Worm (Caenorhabditis elegans) whole organism, midembryonic: ENCODE measurements around the gene Y66A7A.9.

Source experiments
- T22C8.4 ChIP-seq: fragments of 200-800 bp; sonication (Bioruptor generic); IDR thresholded peaks from 2 replicates; pipeline ENCODE4 v1.3.6; 2022; ENCODE audit warnings: missing genetic modification characterization, missing compliant biosample characterization
- cog-1 ChIP-seq: sonication (generic microtip); optimal IDR thresholded peaks from 2 replicates; lab custom pipeline; 2016; ENCODE audit warnings: missing genetic modification characterization, missing compliant biosample characterization
- flt-1 ChIP-seq: fragments of 200-800 bp; sonication (Bioruptor generic); IDR thresholded peaks from 2 replicates; pipeline ENCODE4 v1.3.6; 2022; ENCODE audit warnings: missing genetic modification characterization, missing compliant biosample characterization
- klf-2 ChIP-seq: fragments of 200-800 bp; sonication (Bioruptor generic); conservative IDR thresholded peaks from 2 replicates; pipeline ENCODE4 v1.3.6; 2022; ENCODE audit warnings: missing genetic modification reagents, missing genetic modification characterization, missing compliant biosample characterization
- med-1 ChIP-seq: sonication (generic microtip); optimal IDR thresholded peaks from 2 replicates; lab custom pipeline; 2017; ENCODE audit warnings: missing genetic modification characterization, mild to moderate bottlenecking, missing compliant biosample characterization, antibody characterized with exemption, missing genetic modification reagents; ENCODE audit not compliant: insufficient read depth
- ref-1 ChIP-seq: fragments of 200-800 bp; sonication (Bioruptor generic); conservative IDR thresholded peaks from 2 replicates; pipeline ENCODE4 v1.3.6; 2022; ENCODE audit warnings: missing genetic modification reagents, missing genetic modification characterization, missing compliant biosample characterization
- tab-1 ChIP-seq: fragments of 200-800 bp; sonication (Bioruptor generic); IDR thresholded peaks from 2 replicates; pipeline ENCODE4 v1.3.6; 2022; ENCODE audit warnings: missing genetic modification characterization, missing compliant biosample characterization
- ztf-23 ChIP-seq: fragments of 200-800 bp; sonication (Bioruptor generic); IDR thresholded peaks from 2 replicates; pipeline ENCODE4 v1.3.6; 2022; ENCODE audit warnings: missing genetic modification reagents, missing genetic modification characterization, missing compliant biosample characterization
- ztf-29 ChIP-seq: fragments of 200-800 bp; sonication (Bioruptor generic); IDR thresholded peaks from 2 replicates; pipeline ENCODE4 v1.3.6; 2022; ENCODE audit warnings: missing genetic modification reagents, missing genetic modification characterization, missing compliant biosample characterization

The Y66A7A.9 gene

DNA sequence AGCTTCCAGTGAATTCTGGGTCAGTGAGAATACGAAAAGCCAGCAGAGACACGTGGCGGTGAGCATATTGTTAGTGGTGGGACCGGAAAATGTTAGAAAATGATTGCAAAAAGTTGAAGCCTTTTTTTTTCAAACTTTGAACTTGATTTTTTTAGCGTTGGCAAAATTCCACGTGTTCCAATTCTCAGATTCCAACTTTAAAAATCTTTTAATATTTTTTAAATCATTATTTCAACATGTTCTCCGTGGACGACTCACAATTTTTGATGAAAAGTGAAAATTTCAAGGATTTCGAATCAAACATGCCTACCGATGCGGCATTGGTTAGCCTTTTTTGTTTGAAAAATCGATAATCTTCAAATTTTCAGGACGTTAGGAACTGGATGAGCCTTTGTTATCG lies at the start of gene Y66A7A.9, which contains the start of gene Y66A7A.4:
Gene Y66A7A.9, minus strand, starts transcription at position 101 of the 400 bp plus-strand sequence.
Gene Y66A7A.4, plus strand, starts transcription at position 237 of the 400 bp plus-strand sequence.
- TF ChIP-seq flt-1 (GFP tag; lab: Robert Waterston, UW) (no peak), klf-2 (GFP tag; lab: Robert Waterston, UW) (no peak), tab-1 (no peak), med-1 (GFP tag; lab: Kevin White, UChicago) (no peak), cog-1 (tag; lab: Kevin White, UChicago) (no peak), T22C8.4 (no peak), ztf-29 (GFP tag; lab: Robert Waterston, UW) (no peak), ztf-23 (GFP tag; lab: Robert Waterston, UW) (no peak), ref-1 (GFP tag; lab: Robert Waterston, UW) (no peak)

DNA sequence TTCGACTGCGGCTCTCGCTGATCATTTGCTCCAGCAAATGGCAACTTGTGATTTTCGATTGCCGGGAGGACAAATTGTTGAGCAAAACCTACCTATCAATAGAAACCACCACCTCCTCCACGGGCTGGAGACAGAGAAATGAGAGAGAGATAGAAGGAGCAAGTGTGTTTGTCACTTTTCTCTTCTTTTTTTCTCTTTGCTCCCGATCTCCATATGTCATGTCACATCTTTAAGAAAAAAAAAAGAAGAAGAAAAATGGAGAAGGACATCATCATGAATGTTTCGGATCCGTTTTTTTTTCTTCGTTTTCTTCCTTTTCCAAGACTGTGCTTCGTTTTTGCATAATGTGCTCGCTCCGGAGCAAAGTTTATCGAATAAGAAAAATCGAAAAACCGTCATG lies 48.5 kb upstream of the Y66A7A.9 start:
- no peak for TF ChIP-seq klf-2 (GFP tag; lab: Robert Waterston, UW)
- TF ChIP-seq ztf-29 (GFP tag; lab: Robert Waterston, UW): no peak
- no peak for TF ChIP-seq med-1 (GFP tag; lab: Kevin White, UChicago)
- TF ChIP-seq flt-1 (GFP tag; lab: Robert Waterston, UW): no peak
- no peak for TF ChIP-seq tab-1

DNA sequence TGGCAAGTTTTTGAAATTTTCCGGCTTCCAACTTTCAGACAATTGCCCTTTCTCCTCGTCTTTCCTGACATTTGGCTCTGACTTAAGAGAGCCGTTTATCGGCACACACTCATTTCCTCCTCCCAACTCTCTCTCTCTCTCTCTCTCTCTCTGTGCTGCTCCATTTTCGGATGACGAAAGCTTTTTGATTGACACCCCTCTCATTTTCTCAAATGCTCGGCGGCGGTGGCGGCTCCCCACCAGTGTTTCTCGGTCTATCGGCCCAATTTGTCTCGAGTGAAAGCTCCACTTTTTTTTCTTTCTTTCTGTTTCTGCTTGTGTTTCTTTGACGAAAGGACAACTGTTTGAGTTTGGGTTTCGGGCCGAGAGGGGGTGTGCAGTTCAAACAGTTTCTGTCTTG lies 47.5 kb upstream of the Y66A7A.9 start:
- TF ChIP-seq med-1 (GFP tag; lab: Kevin White, UChicago) (no peak), ztf-23 (GFP tag; lab: Robert Waterston, UW) (no peak), ztf-29 (GFP tag; lab: Robert Waterston, UW) (no peak), flt-1 (GFP tag; lab: Robert Waterston, UW) (no peak), klf-2 (GFP tag; lab: Robert Waterston, UW) (no peak), cog-1 (tag; lab: Kevin White, UChicago) (no peak), T22C8.4 (no peak), ref-1 (GFP tag; lab: Robert Waterston, UW) (no peak)

DNA sequence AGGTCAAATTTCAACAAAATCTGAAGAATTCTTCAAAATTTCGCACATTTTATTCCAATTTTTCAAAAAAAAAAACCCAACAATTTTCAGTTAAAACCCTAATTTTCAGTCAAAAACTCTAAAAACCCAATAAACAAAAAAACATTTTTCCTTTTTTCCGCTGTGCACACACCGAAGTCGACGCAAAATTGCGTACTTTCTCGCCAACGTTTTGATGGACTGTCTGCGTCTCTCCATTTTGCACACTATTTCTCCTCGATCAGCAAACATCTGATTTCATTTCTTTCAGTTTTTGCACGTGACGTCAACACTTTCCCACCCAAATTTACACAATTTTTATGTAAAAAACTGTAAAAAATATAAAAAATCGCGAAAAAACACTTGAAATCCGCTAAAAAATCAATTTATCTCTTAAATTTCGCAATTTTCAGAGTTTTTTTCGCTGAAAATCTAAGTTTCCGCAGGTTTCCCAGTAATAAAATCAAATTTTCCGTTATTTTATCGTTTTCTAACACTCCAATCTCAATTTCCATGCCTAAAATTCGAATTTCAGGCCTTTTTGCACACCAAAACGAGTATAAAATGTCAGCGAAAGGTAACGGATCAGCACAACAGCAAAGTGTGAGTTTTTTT lies 45.0 kb upstream of the Y66A7A.9 start, which contains the start of gene crh-1:
Gene crh-1, plus strand, starts transcription at position 583 of the 633 bp plus-strand sequence.
- TF ChIP-seq cog-1 (tag; lab: Kevin White, UChicago) (peak; percentile 2), ref-1 (GFP tag; lab: Robert Waterston, UW) (no peak)

DNA sequence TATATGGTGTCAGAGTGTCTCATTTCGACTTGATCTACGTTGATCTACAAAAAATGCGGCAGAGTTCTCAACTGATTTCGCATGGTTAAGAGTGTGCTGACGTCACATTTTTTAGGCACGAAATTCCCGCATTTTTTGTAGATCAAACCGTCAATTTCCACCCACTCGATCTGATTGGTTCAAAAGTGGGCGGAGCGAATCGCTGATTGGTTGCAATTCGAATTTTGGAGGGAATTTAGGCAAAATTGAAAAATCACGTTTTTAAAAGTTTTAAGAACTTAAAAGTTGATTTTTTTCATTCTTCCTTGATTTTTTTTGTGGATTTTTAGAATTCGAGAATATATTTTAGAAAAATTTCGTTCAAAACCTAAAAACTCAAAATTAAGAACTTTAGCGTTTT lies 44.1 kb upstream of the Y66A7A.9 start:
- TF ChIP-seq tab-1 (no peak), flt-1 (GFP tag; lab: Robert Waterston, UW) (no peak), cog-1 (tag; lab: Kevin White, UChicago) (no peak), ref-1 (GFP tag; lab: Robert Waterston, UW) (no peak), med-1 (GFP tag; lab: Kevin White, UChicago) (no peak), klf-2 (GFP tag; lab: Robert Waterston, UW) (no peak), ztf-29 (GFP tag; lab: Robert Waterston, UW) (no peak), ztf-23 (GFP tag; lab: Robert Waterston, UW) (no peak), T22C8.4 (no peak)

DNA sequence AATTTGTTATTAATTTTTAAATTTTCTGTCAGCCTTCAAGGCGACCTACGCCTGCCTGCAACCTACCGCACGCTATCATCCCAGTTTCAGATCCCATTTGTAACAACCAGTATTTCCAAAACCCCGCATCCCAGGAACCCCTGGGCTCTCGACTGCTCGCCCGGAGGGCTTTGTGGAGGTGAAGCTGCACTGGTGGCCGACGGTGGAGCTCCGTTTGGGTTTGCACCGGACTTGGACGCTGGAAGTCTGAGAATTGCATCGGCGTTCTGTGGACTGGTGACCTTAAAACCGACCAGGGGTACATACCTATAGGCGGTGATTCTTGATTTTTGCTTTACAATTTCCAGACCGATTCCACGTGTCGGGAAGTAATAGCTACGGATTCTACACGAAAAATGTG lies 39.2 kb upstream of the Y66A7A.9 start:
- no peak for TF ChIP-seq med-1 (GFP tag; lab: Kevin White, UChicago)
- no peak for TF ChIP-seq cog-1 (tag; lab: Kevin White, UChicago)
- TF ChIP-seq T22C8.4: no peak
- no peak for TF ChIP-seq ztf-23 (GFP tag; lab: Robert Waterston, UW)
- TF ChIP-seq ztf-29 (GFP tag; lab: Robert Waterston, UW): no peak
- TF ChIP-seq tab-1: no peak
- TF ChIP-seq ref-1 (GFP tag; lab: Robert Waterston, UW): no peak
- no peak for TF ChIP-seq flt-1 (GFP tag; lab: Robert Waterston, UW)
- no peak for TF ChIP-seq klf-2 (GFP tag; lab: Robert Waterston, UW)

DNA sequence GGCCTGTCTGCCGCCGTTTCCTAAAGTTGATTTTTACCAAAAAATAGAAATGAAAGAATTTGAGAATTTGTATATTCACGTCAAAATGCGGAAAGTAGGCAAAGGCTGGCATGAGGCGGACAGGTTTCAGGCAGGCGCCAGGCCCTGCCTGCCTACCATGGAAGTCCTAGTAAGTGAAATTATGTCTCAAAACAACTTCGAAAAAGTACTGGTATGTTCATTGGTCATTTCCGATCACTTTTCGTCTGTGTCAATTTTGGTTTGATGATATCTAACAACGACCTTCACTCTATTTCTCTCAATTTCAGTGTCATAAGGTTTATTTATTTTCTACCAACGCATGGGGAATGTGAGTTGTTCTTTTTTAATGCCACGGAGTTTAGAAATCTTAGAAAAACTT lies 37.9 kb upstream of the Y66A7A.9 start, which contains the start of gene faah-6:
Gene faah-6, plus strand, starts transcription at position 301 of the 400 bp plus-strand sequence.
- TF ChIP-seq med-1 (GFP tag; lab: Kevin White, UChicago): no peak
- TF ChIP-seq cog-1 (tag; lab: Kevin White, UChicago): no peak
- no peak for TF ChIP-seq T22C8.4
- no peak for TF ChIP-seq tab-1
- no peak for TF ChIP-seq ztf-23 (GFP tag; lab: Robert Waterston, UW)
- TF ChIP-seq ref-1 (GFP tag; lab: Robert Waterston, UW): no peak
- no peak for TF ChIP-seq ztf-29 (GFP tag; lab: Robert Waterston, UW)
- TF ChIP-seq klf-2 (GFP tag; lab: Robert Waterston, UW): no peak
- no peak for TF ChIP-seq flt-1 (GFP tag; lab: Robert Waterston, UW)

DNA sequence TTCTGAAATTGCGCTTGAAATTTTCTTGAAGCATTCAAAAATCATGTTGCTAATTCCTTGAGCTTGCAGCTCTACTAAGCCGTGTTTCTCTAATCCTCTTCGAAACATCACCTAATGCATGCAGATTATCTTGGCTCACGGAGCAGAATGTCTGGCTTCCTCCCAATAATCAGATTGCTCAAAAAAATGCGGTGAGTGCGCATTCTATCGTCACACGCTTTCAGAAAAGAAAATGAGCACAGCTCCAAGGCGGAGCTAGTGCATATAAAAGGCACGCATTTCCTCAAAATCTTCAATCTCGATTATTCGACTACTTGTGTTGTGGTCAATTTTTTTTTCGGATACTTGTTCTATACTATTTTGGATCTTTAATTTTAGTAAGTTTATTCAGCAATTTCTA lies 29.1 kb upstream of the Y66A7A.9 start:
- TF ChIP-seq ztf-23 (GFP tag; lab: Robert Waterston, UW): no peak
- no peak for TF ChIP-seq ztf-29 (GFP tag; lab: Robert Waterston, UW)
- no peak for TF ChIP-seq cog-1 (tag; lab: Kevin White, UChicago)
- no peak for TF ChIP-seq flt-1 (GFP tag; lab: Robert Waterston, UW)
- no peak for TF ChIP-seq med-1 (GFP tag; lab: Kevin White, UChicago)
- no peak for TF ChIP-seq tab-1
- no peak for TF ChIP-seq klf-2 (GFP tag; lab: Robert Waterston, UW)
- no peak for TF ChIP-seq T22C8.4

DNA sequence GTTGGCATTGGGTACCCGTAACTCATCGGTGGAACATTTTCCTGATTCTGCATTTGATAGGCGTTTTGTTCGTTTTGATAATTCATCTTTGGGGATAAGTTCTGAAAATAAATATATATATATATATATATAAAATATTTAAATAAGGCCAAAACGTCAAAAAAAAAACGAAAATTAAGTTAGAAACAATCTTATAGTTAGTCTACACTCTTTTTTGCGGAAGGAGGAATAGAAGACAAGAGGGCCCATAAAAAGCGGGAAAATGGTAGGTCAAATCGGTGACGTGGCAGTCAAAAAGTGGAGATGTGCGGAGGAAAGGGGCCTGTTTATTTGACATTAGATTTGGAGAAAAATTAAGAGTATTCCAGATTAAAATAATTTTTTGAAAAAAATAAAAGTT lies 24.5 kb upstream of the Y66A7A.9 start, which contains the start of gene tbx-33:
Gene tbx-33, minus strand, starts transcription at position 101 of the 400 bp plus-strand sequence.
- no peak for TF ChIP-seq cog-1 (tag; lab: Kevin White, UChicago)
- no peak for TF ChIP-seq med-1 (GFP tag; lab: Kevin White, UChicago)
- no peak for TF ChIP-seq ztf-23 (GFP tag; lab: Robert Waterston, UW)
- no peak for TF ChIP-seq ref-1 (GFP tag; lab: Robert Waterston, UW)
- TF ChIP-seq ztf-29 (GFP tag; lab: Robert Waterston, UW): no peak
- TF ChIP-seq klf-2 (GFP tag; lab: Robert Waterston, UW): no peak
- no peak for TF ChIP-seq T22C8.4
- no peak for TF ChIP-seq tab-1
- TF ChIP-seq flt-1 (GFP tag; lab: Robert Waterston, UW): no peak
